Worm (Caenorhabditis elegans) whole organism, late embryonic: Measurements from ENCODE around the gene zfp-3.
A peak's percentile ranks its signal among the peaks of the same experiment; 100 is the strongest.

ENCODE experiments used
- C08G9.2 ChIP-seq: sonication (generic microtip); optimal IDR thresholded peaks from 2 replicates; lab custom pipeline; 2016; ENCODE audit warnings: mild to moderate bottlenecking, missing genetic modification characterization, moderate library complexity, missing compliant biosample characterization
- C38D4.7 ChIP-seq: fragments of 200-800 bp; sonication (Bioruptor generic); optimal IDR thresholded peaks from 2 replicates; lab custom pipeline; 2018; ENCODE audit warnings: mild to moderate bottlenecking, missing genetic modification characterization, moderate library complexity, missing compliant biosample characterization
- F13H6.1 ChIP-seq: sonication (generic microtip); optimal IDR thresholded peaks from 2 replicates; lab custom pipeline; 2016; ENCODE audit warnings: missing genetic modification characterization, missing compliant biosample characterization
- K02D7.2 ChIP-seq: sonication (generic microtip); optimal IDR thresholded peaks from 2 replicates; lab custom pipeline; 2017; ENCODE audit warnings: mild to moderate bottlenecking, missing genetic modification characterization, missing compliant biosample characterization
- T23F11.4 ChIP-seq: fragments of 200-800 bp; sonication (Bioruptor generic); optimal IDR thresholded peaks from 2 replicates; lab custom pipeline; 2018; ENCODE audit warnings: mild to moderate bottlenecking, missing genetic modification characterization, missing compliant biosample characterization
- Y22D7AL.16 ChIP-seq: sonication (generic microtip); optimal IDR thresholded peaks from 2 replicates; lab custom pipeline; 2016; ENCODE audit warnings: missing genetic modification characterization, missing compliant biosample characterization
- ama-1 ChIP-seq: fragments of 150-350 bp; optimal IDR thresholded peaks from 2 replicates; lab custom pipeline; 2014
- ceh-14 ChIP-seq: sonication (generic microtip); optimal IDR thresholded peaks from 2 replicates; lab custom pipeline; 2016; ENCODE audit warnings: missing genotype, missing genetic modification characterization, missing compliant biosample characterization
- ceh-18 ChIP-seq: sonication (generic microtip); optimal IDR thresholded peaks from 2 replicates; lab custom pipeline; 2016; ENCODE audit warnings: missing genetic modification characterization, missing compliant biosample characterization
- ceh-19 ChIP-seq: fragments of 200-800 bp; sonication (Bioruptor generic); optimal IDR thresholded peaks from 2 replicates; lab custom pipeline; 2018; ENCODE audit warnings: mild to moderate bottlenecking, missing genetic modification characterization, missing compliant biosample characterization
- ceh-22 ChIP-seq: sonication (generic microtip); optimal IDR thresholded peaks from 2 replicates; lab custom pipeline; 2017; ENCODE audit warnings: missing biosample characterization, missing genetic modification characterization
- ceh-30 ChIP-seq: fragments of 150-350 bp; optimal IDR thresholded peaks from 2 replicates; lab custom pipeline; 2014; ENCODE audit warnings: missing biosample characterization, missing genetic modification characterization
- ceh-31 ChIP-seq: sonication (generic microtip); optimal IDR thresholded peaks from 2 replicates; lab custom pipeline; 2016; ENCODE audit warnings: missing genetic modification characterization, missing compliant biosample characterization
- ceh-34 ChIP-seq: sonication (generic microtip); optimal IDR thresholded peaks from 2 replicates; lab custom pipeline; 2016; ENCODE audit warnings: mild to moderate bottlenecking, missing genetic modification characterization, missing compliant biosample characterization
- ceh-6 ChIP-seq: fragments of 200-800 bp; sonication (Bioruptor generic); optimal IDR thresholded peaks from 2 replicates; lab custom pipeline; 2018; ENCODE audit warnings: mild to moderate bottlenecking, missing genetic modification characterization, missing compliant biosample characterization
- che-1 ChIP-seq: sonication (generic microtip); optimal IDR thresholded peaks from 2 replicates; lab custom pipeline; 2016; ENCODE audit warnings: mild to moderate bottlenecking, missing genetic modification characterization, missing compliant biosample characterization
- dmd-4 ChIP-seq: sonication (generic microtip); optimal IDR thresholded peaks from 2 replicates; lab custom pipeline; 2016; ENCODE audit warnings: borderline replicate concordance, missing genetic modification characterization, missing compliant biosample characterization
- dve-1 ChIP-seq: sonication (generic microtip); optimal IDR thresholded peaks from 2 replicates; lab custom pipeline; 2017; ENCODE audit warnings: antibody characterized with exemption, mild to moderate bottlenecking, missing genetic modification characterization, missing compliant biosample characterization
- ets-4 ChIP-seq: sonication (generic microtip); optimal IDR thresholded peaks from 2 replicates; lab custom pipeline; 2016; ENCODE audit warnings: missing genetic modification characterization, missing compliant biosample characterization
- eyg-1 ChIP-seq: sonication (generic microtip); optimal IDR thresholded peaks from 2 replicates; lab custom pipeline; 2016; ENCODE audit warnings: missing genotype, missing genetic modification characterization, missing compliant biosample characterization
- fkh-10 ChIP-seq: fragments of 150-350 bp; optimal IDR thresholded peaks from 2 replicates; lab custom pipeline; 2014; ENCODE audit warnings: missing biosample characterization, missing genetic modification reagents, missing genetic modification characterization
- gmeb-2 ChIP-seq: sonication (generic microtip); optimal IDR thresholded peaks from 2 replicates; lab custom pipeline; 2016; ENCODE audit warnings: missing genetic modification characterization, inconsistent platforms, missing compliant biosample characterization
- hlh-15 ChIP-seq: sonication (generic microtip); optimal IDR thresholded peaks from 2 replicates; lab custom pipeline; 2016; ENCODE audit warnings: missing genetic modification characterization, missing compliant biosample characterization
- hlh-30 ChIP-seq: sonication (generic microtip); optimal IDR thresholded peaks from 2 replicates; lab custom pipeline; 2017; ENCODE audit warnings: antibody characterized with exemption, missing genetic modification characterization, missing compliant biosample characterization; ENCODE audit not compliant: insufficient read depth
- hlh-6 ChIP-seq: sonication (generic microtip); optimal IDR thresholded peaks from 2 replicates; lab custom pipeline; 2016; ENCODE audit warnings: missing genotype, missing genetic modification characterization, missing compliant biosample characterization
- lim-6 ChIP-seq: sonication (generic microtip); optimal IDR thresholded peaks from 2 replicates; lab custom pipeline; 2016; ENCODE audit warnings: missing genetic modification characterization, missing compliant biosample characterization
- madf-2 ChIP-seq: sonication (generic microtip); optimal IDR thresholded peaks from 2 replicates; lab custom pipeline; 2017; ENCODE audit warnings: missing genetic modification characterization, missing compliant biosample characterization
- nfya-1 ChIP-seq: sonication (generic microtip); optimal IDR thresholded peaks from 2 replicates; lab custom pipeline; 2017; ENCODE audit warnings: missing genetic modification characterization, mild to moderate bottlenecking, missing compliant biosample characterization, antibody characterized with exemption, moderate library complexity
- nhr-232 ChIP-seq: sonication (generic microtip); optimal IDR thresholded peaks from 2 replicates; lab custom pipeline; 2016; ENCODE audit warnings: missing genetic modification characterization, missing compliant biosample characterization
- npax-4 ChIP-seq: sonication (generic microtip); optimal IDR thresholded peaks from 2 replicates; lab custom pipeline; 2016; ENCODE audit warnings: missing genetic modification characterization, missing compliant biosample characterization
- pag-3 ChIP-seq: sonication (generic microtip); optimal IDR thresholded peaks from 2 replicates; lab custom pipeline; 2016; ENCODE audit warnings: missing compliant biosample characterization, missing genetic modification characterization, borderline replicate concordance
- pax-1 ChIP-seq: fragments of 150-350 bp; optimal IDR thresholded peaks from 2 replicates; lab custom pipeline; 2014; ENCODE audit warnings: missing biosample characterization, missing genetic modification characterization
- pha-2 ChIP-seq: sonication (generic microtip); optimal IDR thresholded peaks from 2 replicates; lab custom pipeline; 2017; ENCODE audit warnings: mild to moderate bottlenecking, missing genetic modification characterization, missing compliant biosample characterization
- pha-4 ChIP-seq: fragments of 150-350 bp; optimal IDR thresholded peaks from 2 replicates; lab custom pipeline; 2018; ENCODE audit warnings: missing biosample characterization, missing genetic modification reagents, missing genetic modification characterization
- pqm-1 ChIP-seq: sonication (generic microtip); optimal IDR thresholded peaks from 2 replicates; lab custom pipeline; 2016; ENCODE audit warnings: missing genetic modification characterization, missing compliant biosample characterization
- pros-1 ChIP-seq: fragments of 150-350 bp; optimal IDR thresholded peaks from 2 replicates; lab custom pipeline; 2014; ENCODE audit warnings: missing biosample characterization, missing genetic modification reagents, missing genetic modification characterization
- ref-2 ChIP-seq: sonication (generic microtip); optimal IDR thresholded peaks from 2 replicates; lab custom pipeline; 2016; ENCODE audit warnings: missing genetic modification characterization, missing compliant biosample characterization
- rnt-1 ChIP-seq: sonication (generic microtip); optimal IDR thresholded peaks from 2 replicates; lab custom pipeline; 2016; ENCODE audit warnings: missing genetic modification characterization, missing compliant biosample characterization
- sdc-2 ChIP-seq: sonication (generic microtip); optimal IDR thresholded peaks from 2 replicates; lab custom pipeline; 2016; ENCODE audit warnings: missing genotype, missing genetic modification characterization, missing compliant biosample characterization
- syd-9 ChIP-seq: sonication (generic microtip); optimal IDR thresholded peaks from 2 replicates; lab custom pipeline; 2016; ENCODE audit warnings: mild to moderate bottlenecking, missing genetic modification characterization, moderate library complexity, missing compliant biosample characterization
- tbx-2 ChIP-seq: sonication (generic microtip); optimal IDR thresholded peaks from 2 replicates; lab custom pipeline; 2016; ENCODE audit warnings: missing genetic modification characterization, missing compliant biosample characterization
- unc-42 ChIP-seq: sonication (generic microtip); optimal IDR thresholded peaks from 2 replicates; lab custom pipeline; 2016; ENCODE audit warnings: missing genotype, missing genetic modification characterization, missing compliant biosample characterization
- unc-55 ChIP-seq: sonication (generic microtip); optimal IDR thresholded peaks from 2 replicates; lab custom pipeline; 2017; ENCODE audit warnings: missing biosample characterization, missing genetic modification reagents, missing genetic modification characterization
- unc-86 ChIP-seq: sonication (generic microtip); optimal IDR thresholded peaks from 2 replicates; lab custom pipeline; 2016; ENCODE audit warnings: missing genetic modification characterization, missing compliant biosample characterization
- zip-5 ChIP-seq: sonication (generic microtip); optimal IDR thresholded peaks from 2 replicates; lab custom pipeline; 2016; ENCODE audit warnings: missing genetic modification characterization, missing compliant biosample characterization

The zfp-3 gene

DNA sequence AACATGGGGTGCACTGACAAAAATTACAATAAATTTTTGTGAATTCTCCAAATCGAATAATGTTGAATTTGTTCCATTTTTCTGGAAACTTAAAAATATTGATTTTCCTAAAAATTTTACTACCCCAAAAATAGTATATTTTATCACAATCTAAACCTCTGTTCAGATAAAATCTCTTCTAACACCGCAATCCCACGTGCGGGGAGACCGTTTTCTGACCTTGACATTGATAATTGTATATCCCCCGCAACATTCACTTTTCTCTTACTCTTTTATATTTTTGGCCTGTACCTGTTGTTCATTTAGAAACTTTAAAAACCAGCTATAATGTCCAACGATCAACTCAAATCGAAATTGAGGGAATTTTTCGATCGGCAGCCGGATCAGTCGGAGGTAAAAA is 12.3 kb upstream of the zfp-3 start, which contains the start of gene D1005.2:
D1005.2 (plus strand) TSS at position 230 of the 400 bp plus-strand sequence.
- no peak for TF ChIP-seq ref-2 (tag; lab: Kevin White, UChicago)

DNA sequence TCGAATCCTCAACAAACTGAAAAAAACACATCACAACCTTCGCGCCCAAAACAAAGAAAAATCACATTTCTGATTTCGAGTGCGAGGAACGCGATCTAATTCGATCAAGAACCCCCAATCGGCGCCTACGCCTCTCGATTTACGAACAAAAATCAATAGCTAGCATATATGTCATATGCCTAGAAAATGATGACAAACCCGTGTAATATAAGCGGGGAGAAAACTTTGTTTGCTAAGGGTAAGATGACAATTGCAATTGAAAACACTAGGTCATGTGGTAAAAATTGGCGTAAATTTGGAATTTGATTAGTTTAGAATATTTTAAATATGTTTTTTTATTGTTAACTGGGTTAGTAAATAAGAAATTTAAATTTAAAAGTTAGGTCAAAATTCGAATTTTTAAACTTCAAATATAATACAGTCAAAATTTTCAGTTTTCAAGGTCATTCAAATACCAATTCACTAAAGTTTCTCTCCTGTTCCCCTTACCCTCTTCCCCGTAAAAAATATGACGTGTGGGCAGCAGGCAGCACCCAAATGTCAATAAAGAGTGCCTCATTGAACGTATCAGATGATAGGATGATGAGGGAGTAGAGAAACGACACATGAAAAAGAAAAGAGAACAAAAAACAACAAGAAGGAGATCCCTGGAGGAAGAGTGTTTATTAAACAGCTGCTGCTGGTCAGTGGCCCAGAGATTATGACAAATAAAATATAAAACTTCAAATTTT is 10.1 kb upstream of the zfp-3 start:
- peak; percentile 59 for TF ChIP-seq unc-55 (GFP tag; lab: Kevin White, UChicago)
- TF ChIP-seq fkh-10 (GFP tag; lab: Kevin White, UChicago), result no peak
- TF ChIP-seq ref-2 (tag; lab: Kevin White, UChicago), result no peak
- no peak for TF ChIP-seq K02D7.2 (tag; lab: Kevin White, UChicago)
- TF ChIP-seq Y22D7AL.16 (tag; lab: Kevin White, UChicago), result no peak
- TF ChIP-seq ama-1 (lab: Kevin White, UChicago), result no peak
- peak; percentile 54 for TF ChIP-seq rnt-1 (tag; lab: Kevin White, UChicago)
- no peak for TF ChIP-seq pax-1 (tag; lab: Kevin White, UChicago)
- no peak for TF ChIP-seq eyg-1 (tag; lab: Kevin White, UChicago)
- TF ChIP-seq ceh-18 (tag; lab: Kevin White, UChicago), result peak; percentile 42
- TF ChIP-seq zip-5, result no peak
- no peak for TF ChIP-seq unc-42 (tag; lab: Kevin White, UChicago)
- TF ChIP-seq ceh-31 (tag; lab: Kevin White, UChicago), result no peak
- peak; percentile 13 for TF ChIP-seq tbx-2 (tag; lab: Kevin White, UChicago)
- TF ChIP-seq, all 69 proteins: peak for 4

DNA sequence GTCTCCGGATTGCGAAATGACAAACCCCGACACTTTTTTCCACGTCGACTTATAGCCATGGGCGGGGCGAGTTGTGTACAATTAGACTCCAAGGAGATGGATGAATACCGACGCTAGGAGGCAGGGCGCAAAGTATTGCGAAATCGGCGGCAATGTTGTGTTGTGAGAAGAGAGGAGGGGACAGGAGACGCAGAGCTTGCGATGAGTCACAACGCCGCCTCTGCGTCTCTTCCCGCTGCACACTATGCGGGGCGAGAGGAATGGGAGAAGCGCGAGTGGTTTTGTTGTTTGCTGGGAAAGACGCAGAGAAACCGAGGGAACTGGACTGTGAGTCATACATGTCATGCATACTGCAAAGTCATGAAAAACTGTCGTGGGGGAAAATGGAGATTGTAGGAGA is 7.9 kb upstream of the zfp-3 start:
- TF ChIP-seq nfya-1 (peak; percentile 82), ceh-18 (tag; lab: Kevin White, UChicago) (peak; percentile 82), ceh-6 (no peak), F13H6.1 (tag; lab: Kevin White, UChicago) (peak; percentile 66), T23F11.4 (GFP tag; lab: Kevin White, UChicago) (peak; percentile 34), dmd-4 (no peak), pax-1 (tag; lab: Kevin White, UChicago) (peak; percentile 31), tbx-2 (tag; lab: Kevin White, UChicago) (peak; percentile 81), lim-6 (tag; lab: Kevin White, UChicago) (peak; percentile 11), npax-4 (tag; lab: Kevin White, UChicago) (no peak), ama-1 (lab: Kevin White, UChicago) (no peak), pag-3 (tag; lab: Kevin White, UChicago) (no peak), pha-2 (tag; lab: Kevin White, UChicago) (peak; percentile 17), unc-86 (no peak), unc-42 (tag; lab: Kevin White, UChicago) (peak; percentile 50), ceh-30 (peak; percentile 20), unc-55 (GFP tag; lab: Kevin White, UChicago) (peak; percentile 98), hlh-15 (tag; lab: Kevin White, UChicago) (no peak), ceh-34 (tag; lab: Kevin White, UChicago) (peak; percentile 75), hlh-30 (tag; lab: Kevin White, UChicago) (peak; percentile 88), ceh-31 (tag; lab: Kevin White, UChicago) (peak; percentile 83), pha-4 (tag; lab: Kevin White, UChicago) (no peak), madf-2 (peak; percentile 51), ets-4 (tag; lab: Kevin White, UChicago) (peak; percentile 67), ceh-14 (tag; lab: Kevin White, UChicago) (peak; percentile 40), gmeb-2 (tag; lab: Kevin White, UChicago) (peak; percentile 21), dve-1 (peak; percentile 83), ceh-22 (tag; lab: Kevin White, UChicago) (no peak), syd-9 (tag; lab: Kevin White, UChicago) (peak; percentile 67), pros-1 (tag; lab: Kevin White, UChicago) (peak; percentile 80), che-1 (tag; lab: Kevin White, UChicago) (peak; percentile 46), pqm-1 (tag; lab: Kevin White, UChicago) (peak; percentile 69), sdc-2 (tag; lab: Kevin White, UChicago) (peak; percentile 86), hlh-6 (peak; percentile 18), C38D4.7 (GFP tag; lab: Kevin White, UChicago) (no peak), fkh-10 (GFP tag; lab: Kevin White, UChicago) (peak; percentile 2), nhr-232 (peak; percentile 32), C08G9.2 (tag; lab: Kevin White, UChicago) (peak; percentile 62), ref-2 (tag; lab: Kevin White, UChicago) (peak; percentile 79), rnt-1 (tag; lab: Kevin White, UChicago) (peak; percentile 82), ceh-19 (peak; percentile 65)
